Worm (Caenorhabditis elegans) whole organism, midembryonic: ENCODE data around the gene clec-28.

ENCODE experiments used
- T22C8.4 ChIP-seq: fragments of 200-800 bp; sonication (Bioruptor generic); IDR thresholded peaks from 2 replicates; pipeline ENCODE4 v1.3.6; 2022; ENCODE audit warnings: missing genetic modification characterization, missing compliant biosample characterization
- cog-1 ChIP-seq: sonication (generic microtip); optimal IDR thresholded peaks from 2 replicates; lab custom pipeline; 2016; ENCODE audit warnings: missing genetic modification characterization, missing compliant biosample characterization
- flt-1 ChIP-seq: fragments of 200-800 bp; sonication (Bioruptor generic); IDR thresholded peaks from 2 replicates; pipeline ENCODE4 v1.3.6; 2022; ENCODE audit warnings: missing genetic modification characterization, missing compliant biosample characterization
- klf-2 ChIP-seq: fragments of 200-800 bp; sonication (Bioruptor generic); conservative IDR thresholded peaks from 2 replicates; pipeline ENCODE4 v1.3.6; 2022; ENCODE audit warnings: missing genetic modification reagents, missing genetic modification characterization, missing compliant biosample characterization
- med-1 ChIP-seq: sonication (generic microtip); optimal IDR thresholded peaks from 2 replicates; lab custom pipeline; 2017; ENCODE audit warnings: missing genetic modification characterization, mild to moderate bottlenecking, missing compliant biosample characterization, antibody characterized with exemption, missing genetic modification reagents; ENCODE audit not compliant: insufficient read depth
- ref-1 ChIP-seq: fragments of 200-800 bp; sonication (Bioruptor generic); conservative IDR thresholded peaks from 2 replicates; pipeline ENCODE4 v1.3.6; 2022; ENCODE audit warnings: missing genetic modification reagents, missing genetic modification characterization, missing compliant biosample characterization
- ztf-23 ChIP-seq: fragments of 200-800 bp; sonication (Bioruptor generic); IDR thresholded peaks from 2 replicates; pipeline ENCODE4 v1.3.6; 2022; ENCODE audit warnings: missing genetic modification reagents, missing genetic modification characterization, missing compliant biosample characterization
- ztf-29 ChIP-seq: fragments of 200-800 bp; sonication (Bioruptor generic); IDR thresholded peaks from 2 replicates; pipeline ENCODE4 v1.3.6; 2022; ENCODE audit warnings: missing genetic modification reagents, missing genetic modification characterization, missing compliant biosample characterization

ce11 chrV:16834989-16835388 is 30.5 kb upstream of the clec-28 start, which contains the start of gene tni-3:
- TF ChIP-seq med-1 (GFP tag; lab: Kevin White, UChicago) = no peak
- no peak for TF ChIP-seq cog-1 (tag; lab: Kevin White, UChicago)
- TF ChIP-seq flt-1 (GFP tag; lab: Robert Waterston, UW) = no peak
- no peak for TF ChIP-seq klf-2 (GFP tag; lab: Robert Waterston, UW)
- no peak for TF ChIP-seq ztf-23
- TF ChIP-seq ref-1 (GFP tag; lab: Robert Waterston, UW) = no peak
- TF ChIP-seq ztf-29 (GFP tag; lab: Robert Waterston, UW) = no peak
- no peak for TF ChIP-seq T22C8.4 (GFP tag; lab: Robert Waterston, UW)
